Fruit fly (Drosophila melanogaster) whole organism, embryonic: ENCODE measurements around the gene CG15014.

ENCODE experiments used
- CG10209 ChIP-seq: fragments of 200-800 bp; sonication (Bioruptor generic); optimal IDR thresholded peaks from 3 replicates; lab custom pipeline; 2017; ENCODE audit warnings: missing biosample characterization, mild to moderate bottlenecking, missing genetic modification characterization, missing genetic modification reagents
- CG10979 ChIP-seq: fragments of 200-800 bp; sonication (Bioruptor generic); optimal IDR thresholded peaks from 2 replicates; lab custom pipeline; 2018; ENCODE audit warnings: missing biosample characterization, mild to moderate bottlenecking, missing genetic modification characterization, moderate library complexity
- CG11085 ChIP-seq: fragments of 200-800 bp; sonication (Bioruptor generic); IDR thresholded peaks from 2 replicates; pipeline ENCODE4 v1.3.6; 2022; ENCODE audit warnings: missing biosample characterization, missing genetic modification characterization
- CG12659 ChIP-seq: fragments of 200-800 bp; sonication (Bioruptor generic); optimal IDR thresholded peaks from 3 replicates; lab custom pipeline; 2017; ENCODE audit warnings: mild to moderate bottlenecking, missing biosample characterization, missing genetic modification reagents, missing genetic modification characterization
- CG14860 ChIP-seq: fragments of 200-800 bp; sonication (Bioruptor generic); IDR thresholded peaks from 3 replicates; pipeline ENCODE4 v1.3.6; 2022; ENCODE audit warnings: missing biosample characterization, missing genetic modification characterization; ENCODE audit not compliant: partially characterized antibody
- CG15514 ChIP-seq: fragments of 200-800 bp; sonication (Bioruptor generic); optimal IDR thresholded peaks from 3 replicates; lab custom pipeline; 2017; ENCODE audit warnings: missing biosample characterization, missing genetic modification characterization, mild to moderate bottlenecking, moderate library complexity, missing genetic modification reagents
- CG17568 ChIP-seq: fragments of 200-800 bp; sonication (Bioruptor generic); optimal IDR thresholded peaks from 2 replicates; lab custom pipeline; 2018; ENCODE audit warnings: missing biosample characterization, mild to moderate bottlenecking, missing genetic modification characterization, moderate library complexity
- CG17829 ChIP-seq: fragments of 200-800 bp; optimal IDR thresholded peaks from 2 replicates; lab custom pipeline; 2019; ENCODE audit warnings: missing biosample characterization, mild to moderate bottlenecking, missing genetic modification characterization, moderate library complexity
- CG1832 ChIP-seq: fragments of 200-800 bp; sonication (Bioruptor generic); optimal IDR thresholded peaks from 2 replicates; lab custom pipeline; 2017; ENCODE audit warnings: missing biosample characterization, mild to moderate bottlenecking, missing genetic modification characterization, inconsistent platforms
- CG18476 ChIP-seq: fragments of 200-800 bp; sonication (Bioruptor generic); optimal IDR thresholded peaks from 2 replicates; lab custom pipeline; 2016; ENCODE audit warnings: missing biosample characterization, mild to moderate bottlenecking, missing genetic modification characterization
- CG18599 ChIP-seq: fragments of 200-800 bp; sonication (Bioruptor generic); optimal IDR thresholded peaks from 3 replicates; lab custom pipeline; 2017; ENCODE audit warnings: missing biosample characterization, missing genetic modification characterization, mild to moderate bottlenecking, moderate library complexity, missing genetic modification reagents
- CG2712 ChIP-seq: fragments of 200-800 bp; optimal IDR thresholded peaks from 3 replicates; lab custom pipeline; 2019; ENCODE audit warnings: missing biosample characterization, mild to moderate bottlenecking, missing genetic modification characterization, moderate library complexity
- CG30403 ChIP-seq: fragments of 200-800 bp; sonication (Bioruptor generic); optimal IDR thresholded peaks from 3 replicates; lab custom pipeline; 2016; ENCODE audit warnings: missing biosample characterization, missing genetic modification characterization
- CG32532 ChIP-seq: fragments of 200-800 bp; sonication (Bioruptor generic); IDR thresholded peaks from 2 replicates; pipeline ENCODE4 v1.3.6; 2022; ENCODE audit warnings: missing biosample characterization, missing genetic modification characterization
- CG3281 ChIP-seq: fragments of 200-800 bp; sonication (Bioruptor generic); optimal IDR thresholded peaks from 3 replicates; lab custom pipeline; 2017; ENCODE audit warnings: missing biosample characterization, mild to moderate bottlenecking, missing genetic modification characterization
- CG4404 ChIP-seq: fragments of 200-800 bp; sonication (Bioruptor generic); IDR thresholded peaks from 2 replicates; pipeline ENCODE4 v1.3.6; 2022; ENCODE audit warnings: missing biosample characterization, missing genetic modification characterization
- CG7372 ChIP-seq: fragments of 200-800 bp; sonication (Bioruptor generic); IDR thresholded peaks from 2 replicates; pipeline ENCODE4 v1.3.6; 2022; ENCODE audit warnings: missing biosample characterization, missing genetic modification characterization
- CG8290 ChIP-seq, 3 experiments: fragments of 200-800 bp; sonication (Bioruptor generic); optimal IDR thresholded peaks; 2 replicates each; lab custom pipeline; 2016 to 2019; ENCODE audit warnings: missing biosample characterization in 3 of 3, missing genetic modification characterization in 3 of 3, mild to moderate bottlenecking in 2 of 3, moderate library complexity in 1 of 3
- CG8765 ChIP-seq: fragments of 200-800 bp; sonication (Bioruptor generic); IDR thresholded peaks from 2 replicates; pipeline ENCODE4 v1.3.6; 2022; ENCODE audit warnings: missing biosample characterization, missing genetic modification characterization
- CG8924 ChIP-seq: fragments of 200-800 bp; optimal IDR thresholded peaks from 3 replicates; lab custom pipeline; 2019; ENCODE audit warnings: missing biosample characterization, mild to moderate bottlenecking, missing genetic modification characterization, moderate library complexity
- CG9876 ChIP-seq: fragments of 200-800 bp; sonication (Bioruptor generic); optimal IDR thresholded peaks from 2 replicates; lab custom pipeline; 2016; ENCODE audit warnings: missing biosample characterization, missing genetic modification characterization
- D19A ChIP-seq: fragments of 200-800 bp; optimal IDR thresholded peaks from 3 replicates; lab custom pipeline; 2019; ENCODE audit warnings: missing biosample characterization, mild to moderate bottlenecking, missing genetic modification characterization, moderate library complexity
- Dek ChIP-seq: fragments of 200-800 bp; sonication (Bioruptor generic); optimal IDR thresholded peaks from 3 replicates; lab custom pipeline; 2019; ENCODE audit warnings: missing biosample characterization, mild to moderate bottlenecking, missing genetic modification characterization, moderate library complexity
- E2f2 ChIP-seq: fragments of 200-800 bp; sonication (Bioruptor generic); IDR thresholded peaks from 2 replicates; pipeline ENCODE4 v1.3.6; 2022; ENCODE audit warnings: missing biosample characterization, missing genetic modification characterization
- ERR ChIP-seq: fragments of 200-800 bp; sonication (Bioruptor generic); optimal IDR thresholded peaks from 2 replicates; lab custom pipeline; 2016; ENCODE audit warnings: missing biosample characterization, missing genetic modification characterization
- Fer1 ChIP-seq: fragments of 200-800 bp; sonication (Bioruptor generic); optimal IDR thresholded peaks from 2 replicates; lab custom pipeline; 2017; ENCODE audit warnings: missing biosample characterization, mild to moderate bottlenecking, missing genetic modification characterization
- Fer2 ChIP-seq: fragments of 200-800 bp; sonication (Bioruptor generic); optimal IDR thresholded peaks from 2 replicates; lab custom pipeline; 2018; ENCODE audit warnings: missing biosample characterization, mild to moderate bottlenecking, missing genetic modification characterization, moderate library complexity
- HLH3B ChIP-seq: fragments of 200-800 bp; sonication (Bioruptor generic); IDR thresholded peaks from 2 replicates; pipeline ENCODE4 v1.3.6; 2022; ENCODE audit warnings: missing biosample characterization, missing genetic modification characterization
- Hr78 ChIP-seq, 2 experiments: fragments of 200-800 bp in 1 of 2; fragments of >200 bp in 1 of 2; sonication (Bioruptor generic) in 1 of 2; optimal IDR thresholded peaks; 2 replicates each; lab custom pipeline; 2017 to 2019; ENCODE audit warnings: missing biosample characterization in 2 of 2, missing genetic modification characterization in 2 of 2, mild to moderate bottlenecking in 1 of 2, moderate library complexity in 1 of 2
- Meics ChIP-seq: fragments of 200-800 bp; sonication (Bioruptor generic); optimal IDR thresholded peaks from 2 replicates; lab custom pipeline; 2017; ENCODE audit warnings: missing biosample characterization, mild to moderate bottlenecking, missing genetic modification characterization
- Nf-YA ChIP-seq: fragments of 200-800 bp; sonication (Bioruptor generic); IDR thresholded peaks from 2 replicates; pipeline ENCODE4 v1.3.6; 2022; ENCODE audit warnings: missing biosample characterization, missing genetic modification characterization
- Poxn ChIP-seq: fragments of 200-800 bp; sonication (Bioruptor generic); IDR thresholded peaks from 2 replicates; pipeline ENCODE4 v1.3.6; 2022; ENCODE audit warnings: missing biosample characterization, missing genetic modification characterization
- Sry-β ChIP-seq: fragments of 200-800 bp; sonication (Bioruptor generic); optimal IDR thresholded peaks from 2 replicates; lab custom pipeline; 2018; ENCODE audit warnings: missing biosample characterization, mild to moderate bottlenecking, missing genetic modification characterization, moderate library complexity
- abd-A ChIP-seq: fragments of 200-800 bp; sonication (Bioruptor generic); optimal IDR thresholded peaks from 3 replicates; lab custom pipeline; 2019; ENCODE audit warnings: missing biosample characterization, mild to moderate bottlenecking, missing genetic modification characterization, moderate library complexity
- bbx ChIP-seq: fragments of 200-800 bp; sonication (Bioruptor generic); IDR thresholded peaks from 2 replicates; pipeline ENCODE4 v1.3.6; 2022; ENCODE audit warnings: missing biosample characterization, missing genetic modification characterization; ENCODE audit not compliant: partially characterized antibody
- bigmax ChIP-seq: fragments of 200-800 bp; sonication (Bioruptor generic); optimal IDR thresholded peaks from 2 replicates; lab custom pipeline; 2018; ENCODE audit warnings: missing biosample characterization, mild to moderate bottlenecking, missing genetic modification characterization
- emc ChIP-seq: fragments of 200-800 bp; sonication (Bioruptor generic); optimal IDR thresholded peaks from 2 replicates; lab custom pipeline; 2016; ENCODE audit warnings: missing biosample characterization, missing genetic modification characterization
- fru ChIP-seq: fragments of >200 bp; optimal IDR thresholded peaks from 2 replicates; lab custom pipeline; 2017
- hb ChIP-seq: fragments of 200-800 bp; sonication (Bioruptor generic); IDR thresholded peaks from 3 replicates; pipeline ENCODE4 v1.3.6; 2022; ENCODE audit warnings: missing biosample characterization, missing genetic modification characterization; ENCODE audit not compliant: partially characterized antibody
- jing ChIP-seq: fragments of 200-800 bp; sonication (Bioruptor generic); optimal IDR thresholded peaks from 2 replicates; lab custom pipeline; 2018; ENCODE audit warnings: missing biosample characterization, mild to moderate bottlenecking, missing genetic modification characterization
- lbe ChIP-seq: fragments of 200-800 bp; sonication (Bioruptor generic); optimal IDR thresholded peaks from 2 replicates; lab custom pipeline; 2016; ENCODE audit warnings: missing biosample characterization, mild to moderate bottlenecking, missing genetic modification characterization
- lmd ChIP-seq: fragments of 200-800 bp; sonication (Bioruptor generic); IDR thresholded peaks from 2 replicates; pipeline ENCODE4 v1.3.6; 2022; ENCODE audit warnings: missing biosample characterization, missing genetic modification characterization
- mirr ChIP-seq: fragments of 200-800 bp; sonication (Bioruptor generic); optimal IDR thresholded peaks from 3 replicates; lab custom pipeline; 2018; ENCODE audit warnings: missing biosample characterization, mild to moderate bottlenecking, missing genetic modification characterization
- nerfin-2 ChIP-seq: fragments of 200-800 bp; sonication (Bioruptor generic); IDR thresholded peaks from 2 replicates; pipeline ENCODE4 v1.3.6; 2022; ENCODE audit warnings: missing biosample characterization, missing genetic modification characterization; ENCODE audit not compliant: partially characterized antibody
- org-1 ChIP-seq: fragments of 200-800 bp; sonication (Bioruptor generic); optimal IDR thresholded peaks from 2 replicates; lab custom pipeline; 2017; ENCODE audit warnings: missing biosample characterization, missing genetic modification characterization
- pita ChIP-seq: fragments of 200-800 bp; sonication (Bioruptor generic); optimal IDR thresholded peaks from 2 replicates; lab custom pipeline; 2017; ENCODE audit warnings: missing biosample characterization, mild to moderate bottlenecking, missing genetic modification characterization
- pros ChIP-seq: fragments of 200-800 bp; sonication (Bioruptor generic); optimal IDR thresholded peaks from 3 replicates; lab custom pipeline; 2019; ENCODE audit warnings: missing biosample characterization, mild to moderate bottlenecking, missing genetic modification characterization, moderate library complexity
- sna ChIP-seq: fragments of 200-800 bp; sonication (Bioruptor generic); IDR thresholded peaks from 2 replicates; pipeline ENCODE4 v1.3.6; 2022; ENCODE audit warnings: missing biosample characterization, missing genetic modification characterization; ENCODE audit not compliant: partially characterized antibody
- stwl ChIP-seq: fragments of 200-800 bp; sonication (Bioruptor generic); optimal IDR thresholded peaks from 3 replicates; lab custom pipeline; 2018; ENCODE audit warnings: missing biosample characterization, mild to moderate bottlenecking, missing genetic modification characterization, moderate library complexity
- trem ChIP-seq: fragments of 200-800 bp; optimal IDR thresholded peaks from 3 replicates; lab custom pipeline; 2019; ENCODE audit warnings: missing biosample characterization, mild to moderate bottlenecking, missing genetic modification characterization, moderate library complexity

Gene CG15014

dm6 chr3L:4286784-4287183, 35.3 kb downstream of the CG15014 start, which contains the start of gene TfIIEbeta (continued):
- TF ChIP-seq bbx (GFP tag; lab: Robert Waterston, UW) (no peak), E2f2 (GFP tag; lab: Robert Waterston, UW) (peak; percentile 44), CG11085 (GFP tag; lab: Robert Waterston, UW) (no peak), Sry-β (GFP tag; lab: Kevin White, UChicago) (peak; percentile 25), CG17568 (no peak), lmd (no peak), CG1832 (no peak), pros (no peak), jing (no peak), sna (GFP tag; lab: Robert Waterston, UW) (peak; percentile 45; the same call in 1 of the 2 replicates), CG4404 (no peak), CG14860 (GFP tag; lab: Robert Waterston, UW) (no peak), CG18476 (GFP tag; lab: Kevin White, UChicago) (peak; percentile 9), CG18599 (GFP tag; lab: Kevin White, UChicago) (no peak), CG8765 (GFP tag; lab: Robert Waterston, UW) (no peak), stwl (peak; percentile 59), CG15514 (GFP tag; lab: Kevin White, UChicago) (peak; percentile 100), lbe (GFP tag; lab: Kevin White, UChicago) (peak; percentile 46), CG32532 (GFP tag; lab: Robert Waterston, UW) (peak; percentile 63), CG12659 (GFP tag; lab: Kevin White, UChicago) (peak; percentile 40), Nf-YA (GFP tag; lab: Robert Waterston, UW) (no peak), nerfin-2 (GFP tag; lab: Robert Waterston, UW) (no peak), CG17829 (peak; percentile 29), Fer1 (GFP tag; lab: Kevin White, UChicago) (peak; percentile 15), bigmax (GFP tag; lab: Kevin White, UChicago) (no peak), Meics (GFP tag; lab: Kevin White, UChicago) (peak; percentile 53), trem (tag; lab: Kevin White, UChicago) (peak; percentile 33), CG3281 (GFP tag; lab: Kevin White, UChicago) (peak; percentile 51), abd-A (no peak), org-1 (GFP tag; lab: Kevin White, UChicago) (no peak), CG10979 (peak; percentile 44), CG8924 (tag; lab: Kevin White, UChicago) (peak; percentile 38), fru (lab: Kevin White, UChicago) (no peak), CG9876 (no peak), Poxn (GFP tag; lab: Robert Waterston, UW) (no peak), Fer2 (tag; lab: Kevin White, UChicago) (no peak), pita (GFP tag; lab: Kevin White, UChicago) (no peak), HLH3B (0 out of 2 replicates have a peak, but pooled peaks have one; percentile 24), Dek (tag; lab: Kevin White, UChicago) (no peak), CG8290 (GFP tag; optimal IDR thresholded peaks at IDR 0.05; lab: Kevin White, UChicago) (no peak), CG8290 (tag; optimal IDR thresholded peaks at IDR 0.05; lab: Kevin White, UChicago) (no peak), D19A (tag; lab: Kevin White, UChicago) (peak; percentile 96), Hr78 (GFP tag; optimal IDR thresholded peaks at IDR 0.05; lab: Kevin White, UChicago) (no peak), emc (GFP tag; lab: Kevin White, UChicago) (no peak), CG2712 (peak; percentile 32), CG30403 (GFP tag; lab: Kevin White, UChicago) (no peak), hb (GFP tag; lab: Robert Waterston, UW) (no peak), mirr (GFP tag; lab: Kevin White, UChicago) (no peak), CG7372 (no peak), ERR (GFP tag; lab: Kevin White, UChicago) (no peak), CG10209 (GFP tag; lab: Kevin White, UChicago) (peak; percentile 6)
